Worm (Caenorhabditis elegans): ENCODE data around the gene srj-13.

Gene srj-13

ce11 chrV:7426594-7426993 lies 24.1 kb downstream of the srj-13 start, which contains the start of gene srw-68:
Gene srw-68, minus strand, starts transcription at chrV:7426694.
- TF ChIP-seq M03D4.4 (tag; optimal IDR thresholded peaks at IDR 0.05) (no peak), lin-32 (GFP tag; optimal IDR thresholded peaks at IDR 0.05) (no peak), mep-1 (tag; optimal IDR thresholded peaks at IDR 0.05) (no peak), ceh-39 (tag; optimal IDR thresholded peaks at IDR 0.05) (no peak), zip-8 (tag; optimal IDR thresholded peaks at IDR 0.05) (no peak), flh-1 (GFP tag; optimal IDR thresholded peaks at IDR 0.05) (no peak), unc-120 (tag; optimal IDR thresholded peaks at IDR 0.05; ENCODE audit: poor library complexity, severe bottlenecking) (no peak), unc-62 (GFP tag; optimal IDR thresholded peaks at IDR 0.05) (no peak), elt-3 (tag; optimal IDR thresholded peaks at IDR 0.05) (no peak), mls-2 (tag; optimal IDR thresholded peaks at IDR 0.05) (no peak), unc-39 (tag; optimal IDR thresholded peaks at IDR 0.05) (no peak), sem-2 (GFP tag; optimal IDR thresholded peaks at IDR 0.05) (no peak), ztf-11 (tag; optimal IDR thresholded peaks at IDR 0.05) (no peak), tbx-8 (GFP tag; optimal IDR thresholded peaks at IDR 0.05) (no peak), mab-5 (tag; optimal IDR thresholded peaks at IDR 0.05) (no peak), bed-3 (GFP tag; optimal IDR thresholded peaks at IDR 0.05) (no peak)

- TF ChIP-seq sem-2 (GFP tag; optimal IDR thresholded peaks at IDR 0.05), result no peak
- no peak for TF ChIP-seq mab-5 (tag; optimal IDR thresholded peaks at IDR 0.05)
- no peak for TF ChIP-seq cnd-1 (tag; optimal IDR thresholded peaks at IDR 0.05)
- no peak for TF ChIP-seq lsy-2 (tag; optimal IDR thresholded peaks at IDR 0.05)
- no peak for TF ChIP-seq drap-1 (GFP tag; optimal IDR thresholded peaks at IDR 0.05)
- no peak for TF ChIP-seq mls-2 (tag; optimal IDR thresholded peaks at IDR 0.05)
- no peak for TF ChIP-seq lin-13 (tag; optimal IDR thresholded peaks at IDR 0.05)
- TF ChIP-seq hlh-1 (tag; optimal IDR thresholded peaks at IDR 0.05), result no peak
- TF ChIP-seq mep-1 (tag; optimal IDR thresholded peaks at IDR 0.05), result no peak
- no peak for TF ChIP-seq snpc-4 (tag; optimal IDR thresholded peaks at IDR 0.05)
- no peak for TF ChIP-seq ces-1 (GFP tag; optimal IDR thresholded peaks at IDR 0.05)
- no peak for TF ChIP-seq nhr-237 (tag; optimal IDR thresholded peaks at IDR 0.05)
- no peak for TF ChIP-seq ceh-39 (tag; optimal IDR thresholded peaks at IDR 0.05)
- TF ChIP-seq nhr-76 (tag; optimal IDR thresholded peaks at IDR 0.05), result no peak
- no peak for TF ChIP-seq zip-8 (tag; optimal IDR thresholded peaks at IDR 0.05)
- TF ChIP-seq M03D4.4 (tag; optimal IDR thresholded peaks at IDR 0.05), result no peak
- TF ChIP-seq nhr-28 (tag; optimal IDR thresholded peaks at IDR 0.05), result no peak
- no peak for TF ChIP-seq bed-3 (GFP tag; optimal IDR thresholded peaks at IDR 0.05)
- no peak for TF ChIP-seq lin-32 (GFP tag; optimal IDR thresholded peaks at IDR 0.05)
- no peak for TF ChIP-seq tbx-8 (GFP tag; optimal IDR thresholded peaks at IDR 0.05)
Measured at ce11 chrV:7428880-7429279, 26.4 kb downstream of the srj-13 start, which contains the start of gene srw-69. Gene srw-69, minus strand, starts transcription at chrV:7428980.

- TF ChIP-seq cnd-1 (tag; optimal IDR thresholded peaks at IDR 0.05), result no peak
- no peak for TF ChIP-seq M03D4.4 (tag; optimal IDR thresholded peaks at IDR 0.05)
- no peak for TF ChIP-seq elt-1 (tag; optimal IDR thresholded peaks at IDR 0.05; ENCODE audit: borderline replicate concordance, insufficient read depth)
- no peak for TF ChIP-seq nhr-2 (tag; optimal IDR thresholded peaks at IDR 0.05)
- no peak for TF ChIP-seq nhr-12 (tag; optimal IDR thresholded peaks at IDR 0.05)
- no peak for TF ChIP-seq ztf-11 (tag; optimal IDR thresholded peaks at IDR 0.05)
- no peak for TF ChIP-seq sptf-1 (tag; optimal IDR thresholded peaks at IDR 0.05)
- TF ChIP-seq ceh-83 (GFP tag; optimal IDR thresholded peaks at IDR 0.05), result no peak
- no peak for TF ChIP-seq mls-2 (tag; optimal IDR thresholded peaks at IDR 0.05)
Measured at ce11 chrV:7431016-7431415, 28.6 kb downstream of the srj-13 start, which contains the start of gene srw-71. Gene srw-71, minus strand, starts transcription at chrV:7431116.

- TF ChIP-seq tbx-8 (GFP tag; optimal IDR thresholded peaks at IDR 0.05) (no peak), mep-1 (tag; optimal IDR thresholded peaks at IDR 0.05) (no peak), elt-3 (tag; optimal IDR thresholded peaks at IDR 0.05) (no peak), mab-5 (tag; optimal IDR thresholded peaks at IDR 0.05) (no peak), flh-1 (GFP tag; optimal IDR thresholded peaks at IDR 0.05) (no peak), ceh-39 (tag; optimal IDR thresholded peaks at IDR 0.05) (no peak), unc-120 (tag; optimal IDR thresholded peaks at IDR 0.05; ENCODE audit: poor library complexity, severe bottlenecking) (no peak)
Measured at ce11 chrV:7432441-7433146, 30.1 kb downstream of the srj-13 start.
